Fruit fly (Drosophila melanogaster): ENCODE results near the gene CG14636.

DNA sequence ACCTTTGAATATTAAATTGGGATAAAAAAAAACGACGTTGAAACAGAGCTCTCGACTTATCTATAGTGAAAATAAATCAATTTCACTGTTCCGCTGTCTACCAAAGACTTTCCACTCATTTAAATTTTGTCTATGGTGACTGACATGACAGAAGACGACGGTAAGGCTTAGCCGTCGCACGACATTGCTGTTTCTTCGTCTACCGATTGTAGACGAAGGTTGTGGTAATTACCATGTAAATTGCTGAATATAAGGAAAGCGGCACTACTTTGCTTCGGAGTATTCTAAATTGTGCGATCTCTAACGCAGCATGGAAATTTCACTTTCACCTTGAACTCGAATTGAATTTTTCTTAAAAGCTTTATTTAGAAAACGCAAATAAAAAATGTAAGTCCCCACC is 38.4 kb downstream of the CG14636 start:
- TF ChIP-seq CG8478 (optimal IDR thresholded peaks at IDR 0.05) (no peak), CTCF (optimal IDR thresholded peaks at IDR 0.05) (no peak)
